Fruit fly (Drosophila melanogaster): Measurements from ENCODE around the gene InR.

DNA sequence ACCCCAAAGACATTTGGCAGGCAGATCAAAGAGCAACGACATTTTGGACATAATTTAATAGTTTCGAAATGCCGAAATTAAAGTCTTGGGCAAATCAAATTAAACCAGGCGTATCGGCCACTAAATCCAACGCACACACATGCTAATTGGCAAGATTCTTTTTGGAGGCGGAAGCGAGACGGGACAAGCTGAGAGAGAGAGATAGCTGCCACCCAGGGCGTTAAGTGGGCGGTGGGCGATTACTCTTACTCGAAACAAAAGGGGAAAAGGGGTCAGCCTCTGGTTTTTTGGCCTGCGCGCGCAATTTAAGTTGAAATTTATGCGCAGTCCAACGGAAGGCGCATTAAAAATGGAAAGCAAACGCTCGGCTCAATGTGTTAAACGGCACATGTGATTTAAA lies 55.8 kb downstream of the InR start:
- no peak for TF ChIP-seq psq (optimal IDR thresholded peaks at IDR 0.05)
- TF ChIP-seq pan (optimal IDR thresholded peaks at IDR 0.05), result no peak
- no peak for TF ChIP-seq usp (GFP tag; optimal IDR thresholded peaks at IDR 0.05)

Data from whole organism.